Fruit fly (Drosophila melanogaster) whole organism, pupa: ENCODE measurements around the gene Flad2.

ENCODE experiments used
- CG10348 ChIP-seq: fragments of 200-800 bp; sonication (Bioruptor generic); IDR thresholded peaks from 2 replicates; pipeline ENCODE4 v1.3.6; 2022; ENCODE audit warnings: missing biosample characterization, missing genetic modification characterization
- CG12605 ChIP-seq: fragments of 200-800 bp; sonication (Bioruptor generic); IDR thresholded peaks from 2 replicates; pipeline ENCODE4 v1.3.6; 2022; ENCODE audit warnings: missing biosample characterization, missing genetic modification characterization
- CG13204 ChIP-seq: fragments of 200-800 bp; sonication (Bioruptor generic); optimal IDR thresholded peaks from 2 replicates; lab custom pipeline; 2018; ENCODE audit warnings: missing biosample characterization, mild to moderate bottlenecking, missing genetic modification characterization, moderate library complexity
- CG14655 ChIP-seq: fragments of 200-800 bp; sonication (Bioruptor generic); optimal IDR thresholded peaks from 3 replicates; lab custom pipeline; 2017; ENCODE audit warnings: mild to moderate bottlenecking, missing biosample characterization, missing genetic modification reagents, missing genetic modification characterization
- CG15710 ChIP-seq: fragments of 200-800 bp; sonication (Bioruptor generic); optimal IDR thresholded peaks from 2 replicates; lab custom pipeline; 2018; ENCODE audit warnings: missing biosample characterization, mild to moderate bottlenecking, missing genetic modification characterization, moderate library complexity
- CG17806 ChIP-seq: fragments of 200-800 bp; sonication (Bioruptor generic); optimal IDR thresholded peaks from 2 replicates; lab custom pipeline; 2018; ENCODE audit warnings: missing biosample characterization, mild to moderate bottlenecking, missing genetic modification characterization, moderate library complexity
- CG32121 ChIP-seq: fragments of 200-800 bp; sonication (Bioruptor generic); IDR thresholded peaks from 2 replicates; pipeline ENCODE4 v1.3.6; 2022; ENCODE audit warnings: missing biosample characterization, missing genetic modification characterization
- CG34367 ChIP-seq: fragments of 200-800 bp; sonication (Bioruptor generic); optimal IDR thresholded peaks from 2 replicates; lab custom pipeline; 2018; ENCODE audit warnings: missing biosample characterization, mild to moderate bottlenecking, missing genetic modification characterization
- CG4496 ChIP-seq: fragments of 200-800 bp; sonication (Bioruptor generic); IDR thresholded peaks from 3 replicates; pipeline ENCODE4 v1.3.6; 2022; ENCODE audit warnings: missing biosample characterization, missing genetic modification characterization
- CG8159 ChIP-seq: fragments of 200-800 bp; sonication (Bioruptor generic); optimal IDR thresholded peaks from 3 replicates; lab custom pipeline; 2018; ENCODE audit warnings: missing biosample characterization, mild to moderate bottlenecking, missing genetic modification characterization, moderate library complexity
- CG8301 ChIP-seq: fragments of 200-800 bp; sonication (Bioruptor generic); optimal IDR thresholded peaks from 2 replicates; lab custom pipeline; 2018; ENCODE audit warnings: missing biosample characterization, mild to moderate bottlenecking, missing genetic modification characterization
- CG9948 ChIP-seq: fragments of 200-800 bp; sonication (Bioruptor generic); optimal IDR thresholded peaks from 2 replicates; lab custom pipeline; 2018; ENCODE audit warnings: missing biosample characterization, mild to moderate bottlenecking, missing genetic modification characterization, moderate library complexity
- D1 ChIP-seq: fragments of 200-800 bp; sonication (Bioruptor generic); optimal IDR thresholded peaks from 2 replicates; lab custom pipeline; 2018; ENCODE audit warnings: missing biosample characterization, mild to moderate bottlenecking, missing genetic modification characterization, moderate library complexity
- EcR ChIP-seq: fragments of 200-800 bp; sonication (Bioruptor generic); optimal IDR thresholded peaks from 3 replicates; lab custom pipeline; 2019; ENCODE audit warnings: missing biosample characterization, missing genetic modification characterization, mild to moderate bottlenecking, moderate library complexity, missing genetic modification reagents
- Ets98B ChIP-seq: fragments of 200-800 bp; sonication (Bioruptor generic); IDR thresholded peaks from 2 replicates; pipeline ENCODE4 v1.3.6; 2022; ENCODE audit warnings: missing biosample characterization, missing genetic modification characterization
- Pif1A ChIP-seq: fragments of 200-800 bp; sonication (Bioruptor generic); optimal IDR thresholded peaks from 3 replicates; lab custom pipeline; 2016; ENCODE audit warnings: missing biosample characterization, missing genetic modification characterization
- Pif1B ChIP-seq: fragments of 200-800 bp; sonication (Bioruptor generic); optimal IDR thresholded peaks from 3 replicates; lab custom pipeline; 2016; ENCODE audit warnings: missing biosample characterization, missing genetic modification characterization
- Snoo ChIP-seq: fragments of 200-800 bp; sonication (Bioruptor generic); optimal IDR thresholded peaks from 3 replicates; lab custom pipeline; 2017; ENCODE audit warnings: missing biosample characterization, mild to moderate bottlenecking, missing genetic modification characterization, inconsistent platforms
- fd96Ca ChIP-seq: fragments of 200-800 bp; sonication (Bioruptor generic); IDR thresholded peaks from 3 replicates; pipeline ENCODE4 v1.3.6; 2022; ENCODE audit warnings: missing biosample characterization, missing genetic modification characterization
- gl ChIP-seq: fragments of 200-800 bp; sonication (Bioruptor generic); optimal IDR thresholded peaks from 2 replicates; lab custom pipeline; 2018; ENCODE audit warnings: missing biosample characterization, mild to moderate bottlenecking, missing genetic modification characterization
- rn ChIP-seq: fragments of 200-800 bp; sonication (Bioruptor generic); IDR thresholded peaks from 2 replicates; pipeline ENCODE4 v1.3.6; 2022; ENCODE audit warnings: missing biosample characterization, missing genetic modification characterization

Flad2 gene

DNA sequence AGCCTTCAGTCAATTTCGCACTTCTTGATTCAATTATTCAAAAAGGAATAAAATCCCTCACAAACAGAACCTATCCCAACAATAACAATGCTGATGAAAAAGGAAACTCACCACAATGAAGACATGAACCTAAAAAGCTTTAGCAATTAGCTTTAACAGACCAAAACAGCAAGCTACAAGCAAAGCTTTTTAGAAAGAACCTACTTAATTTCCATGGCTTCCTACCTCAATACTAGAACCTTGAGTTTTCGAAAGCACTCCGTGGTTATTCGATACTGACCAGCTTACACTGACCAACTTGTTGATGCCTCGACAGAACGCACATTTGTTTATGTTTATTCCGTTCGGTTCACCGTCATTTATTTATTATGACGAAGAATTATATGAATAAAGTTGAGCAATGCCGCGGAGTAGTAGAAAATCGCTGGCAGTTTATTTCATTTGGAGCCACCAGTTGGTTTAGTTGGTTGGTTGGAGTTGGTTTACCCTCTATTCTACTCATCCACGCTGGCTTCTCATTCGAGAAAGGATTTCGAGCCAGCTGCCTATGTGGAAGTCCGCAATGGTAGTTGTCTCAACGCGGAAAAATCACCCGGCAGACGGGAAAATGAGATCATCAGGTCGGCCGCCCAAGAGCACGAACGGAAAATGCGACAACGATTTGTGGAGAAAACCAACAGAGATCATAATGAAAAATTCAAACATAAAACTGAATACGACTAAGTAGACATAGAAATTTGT lies 46.8 kb downstream of the Flad2 start, which contains the start of gene CG42810:
Gene CG42810 (plus strand): TSS at position 691 of the 741 bp plus-strand sequence.
- TF ChIP-seq gl (tag; lab: Kevin White, UChicago) (no peak), CG15710 (tag; lab: Kevin White, UChicago) (no peak), EcR (GFP tag; lab: Kevin White, UChicago) (no peak), CG4496 (GFP tag; lab: Robert Waterston, UW) (no peak)

DNA sequence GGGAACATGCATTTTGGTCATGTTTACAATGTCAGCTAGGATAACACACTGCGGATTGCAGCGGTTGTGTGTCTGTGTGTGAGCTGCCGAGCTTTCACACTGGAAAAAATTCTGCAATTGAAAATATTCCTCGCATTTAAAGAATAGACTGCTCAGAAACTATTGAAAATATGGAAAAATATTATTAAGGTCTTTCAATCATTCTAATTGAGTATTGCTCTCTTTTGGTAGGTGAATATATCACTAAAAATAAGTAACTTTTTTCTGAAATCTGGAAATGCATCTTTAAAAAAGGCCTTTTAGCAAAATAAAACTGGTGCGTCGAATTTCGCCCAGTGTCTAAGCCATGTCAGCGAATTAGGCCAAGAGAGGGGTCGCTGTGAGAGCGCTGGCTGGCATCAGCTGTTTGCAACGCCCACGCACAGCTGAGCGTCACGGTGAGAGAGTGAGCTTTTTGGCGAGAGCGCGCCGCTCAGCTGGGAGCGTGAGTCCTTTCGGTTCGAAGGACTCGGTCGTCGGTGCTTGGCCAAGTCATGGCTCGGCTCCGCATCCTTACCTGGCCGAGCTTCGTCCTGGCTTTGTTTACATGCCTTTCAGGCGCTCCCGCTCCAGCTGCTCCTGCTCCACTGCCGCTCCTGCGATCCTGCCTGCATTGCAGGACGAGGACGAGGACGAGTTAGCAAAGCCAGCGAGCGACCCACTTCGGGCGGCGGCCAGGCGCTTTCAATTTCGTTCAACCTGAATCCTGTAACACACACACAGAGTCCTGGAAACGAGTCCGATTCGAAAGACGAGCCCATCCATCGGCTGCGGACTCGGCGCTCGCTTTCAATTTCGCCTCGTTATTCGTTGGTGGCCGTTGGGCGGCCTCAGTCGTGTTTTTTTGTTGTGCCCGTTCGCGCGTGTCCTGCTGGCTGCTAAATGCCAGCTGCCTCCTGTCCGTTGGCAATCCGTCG lies 48.9 kb downstream of the Flad2 start, which contains the start of gene CG46308:
Gene CG46308 (plus strand): TSS at position 864 of the 956 bp plus-strand sequence.
- TF ChIP-seq gl (tag; lab: Kevin White, UChicago) (no peak), D1 (tag; lab: Kevin White, UChicago) (no peak), Snoo (no peak), EcR (GFP tag; lab: Kevin White, UChicago) (no peak), CG14655 (GFP tag; lab: Kevin White, UChicago) (peak; percentile 65), rn (GFP tag; lab: Robert Waterston, UW) (no peak), CG32121 (GFP tag; lab: Robert Waterston, UW) (no peak), CG13204 (GFP tag; lab: Kevin White, UChicago) (no peak), Pif1A (GFP tag; lab: Kevin White, UChicago) (peak; percentile 34), CG8159 (tag; lab: Kevin White, UChicago) (peak; percentile 71), fd96Ca (GFP tag; lab: Robert Waterston, UW) (no peak), CG10348 (no peak), CG17806 (tag; lab: Kevin White, UChicago) (no peak), CG8301 (tag; lab: Kevin White, UChicago) (peak; percentile 49), CG34367 (tag; lab: Kevin White, UChicago) (peak; percentile 9), CG4496 (GFP tag; lab: Robert Waterston, UW) (peak; percentile 11; the same call in 1 of the 3 replicates), CG9948 (tag; lab: Kevin White, UChicago) (no peak), Ets98B (GFP tag; lab: Robert Waterston, UW) (no peak), Pif1B (peak; percentile 12), CG15710 (tag; lab: Kevin White, UChicago) (peak; percentile 56), CG12605 (no peak)
- TF ChIP-seq, all 21 proteins: peak for 8
